Worm (Caenorhabditis elegans): ENCODE results near the gene hxk-3.

ce11 chrIV:1459826-1460489 is 37.5 kb upstream of the hxk-3 start:
- TF ChIP-seq W03F9.2 (tag; optimal IDR thresholded peaks at IDR 0.05) (no peak), him-1 (tag; optimal IDR thresholded peaks at IDR 0.05) (no peak)

Measured in whole organism, L4/young adult.